Worm (Caenorhabditis elegans) whole organism, young adult: ENCODE data around the gene asns-2.
A peak's percentile ranks its signal among the peaks of the same experiment; 100 is the strongest.

ENCODE experiments used
- B0261.1 ChIP-seq: sonication (generic microtip); optimal IDR thresholded peaks from 2 replicates; lab custom pipeline; 2016; ENCODE audit warnings: mild to moderate bottlenecking, missing genetic modification characterization, moderate library complexity, missing compliant biosample characterization
- D2030.7 ChIP-seq: fragments of 200-800 bp; sonication (Bioruptor generic); IDR thresholded peaks from 2 replicates; pipeline ENCODE4 v1.3.6; 2022; ENCODE audit warnings: missing genetic modification reagents, missing genetic modification characterization, missing compliant biosample characterization
- F57C9.4 ChIP-seq: sonication (generic microtip); optimal IDR thresholded peaks from 2 replicates; lab custom pipeline; 2017; ENCODE audit warnings: mild to moderate bottlenecking, missing genetic modification characterization, missing compliant biosample characterization
- T07F8.4 ChIP-seq: sonication (generic microtip); optimal IDR thresholded peaks from 2 replicates; lab custom pipeline; 2016; ENCODE audit warnings: mild to moderate bottlenecking, missing genetic modification characterization, moderate library complexity, missing compliant biosample characterization
- Y53F4B.3 ChIP-seq: fragments of 200-800 bp; sonication (Bioruptor generic); IDR thresholded peaks from 2 replicates; pipeline ENCODE4 v1.3.6; 2022; ENCODE audit warnings: missing genetic modification reagents, missing genetic modification characterization, missing compliant biosample characterization
- ama-1 ChIP-seq, 3 experiments: fragments of 150-350 bp in 1 of 3; sonication (generic microtip) in 2 of 3; optimal IDR thresholded peaks; 2 replicates each; lab custom pipeline; 2014 to 2018; ENCODE audit warnings: missing biosample characterization in 2 of 3, missing genetic modification characterization in 2 of 3, missing genetic modification reagents in 2 of 3
- aptf-3 ChIP-seq: fragments of 200-800 bp; sonication (Bioruptor generic); IDR thresholded peaks from 2 replicates; pipeline ENCODE4 v1.3.6; 2022; ENCODE audit warnings: missing genetic modification characterization, missing compliant biosample characterization
- cebp-1 ChIP-seq, 2 experiments: fragments of 200-800 bp in 1 of 2; sonication (Bioruptor generic) in 1 of 2; sonication (generic microtip) in 1 of 2; IDR thresholded peaks in 1 of 2; optimal IDR thresholded peaks in 1 of 2; 2 replicates each; pipeline versions ENCODE4 v1.3.6 to Lab custom; 2017 to 2022; ENCODE audit warnings: missing compliant biosample characterization in 2 of 2, missing genetic modification characterization in 2 of 2, mild to moderate bottlenecking in 1 of 2, missing genetic modification reagents in 1 of 2, moderate library complexity in 1 of 2
- ceh-27 ChIP-seq: fragments of 200-800 bp; sonication (Bioruptor generic); optimal IDR thresholded peaks from 2 replicates; lab custom pipeline; 2018; ENCODE audit warnings: mild to moderate bottlenecking, missing genetic modification characterization, moderate library complexity, missing compliant biosample characterization
- chd-7 ChIP-seq: sonication (generic microtip); optimal IDR thresholded peaks from 2 replicates; lab custom pipeline; 2016; ENCODE audit warnings: mild to moderate bottlenecking, missing genetic modification characterization, moderate library complexity, missing compliant biosample characterization
- die-1 ChIP-seq: sonication (generic microtip); optimal IDR thresholded peaks from 2 replicates; lab custom pipeline; 2016; ENCODE audit warnings: missing genotype, mild to moderate bottlenecking, missing genetic modification characterization, missing compliant biosample characterization
- dox-1 ChIP-seq: fragments of 200-800 bp; sonication (Bioruptor generic); IDR thresholded peaks from 2 replicates; pipeline ENCODE4 v1.3.6; 2022; ENCODE audit warnings: missing genetic modification reagents, missing genetic modification characterization, missing compliant biosample characterization
- dpff-1 ChIP-seq: sonication (generic microtip); optimal IDR thresholded peaks from 2 replicates; lab custom pipeline; 2017; ENCODE audit warnings: mild to moderate bottlenecking, missing genetic modification characterization, missing compliant biosample characterization
- ekl-4 ChIP-seq: fragments of 200-800 bp; sonication (Bioruptor generic); IDR thresholded peaks from 2 replicates; pipeline ENCODE4 v1.3.6; 2022; ENCODE audit warnings: missing genetic modification reagents, missing genetic modification characterization, missing compliant biosample characterization
- him-1 ChIP-seq: sonication (generic microtip); optimal IDR thresholded peaks from 2 replicates; lab custom pipeline; 2016; ENCODE audit warnings: missing genotype, missing genetic modification reagents, missing genetic modification characterization, missing compliant biosample characterization
- hlh-26 ChIP-seq: fragments of 200-800 bp; sonication (Bioruptor generic); conservative IDR thresholded peaks from 2 replicates; pipeline ENCODE4 v1.3.6; 2022; ENCODE audit warnings: missing genetic modification reagents, missing genetic modification characterization, missing compliant biosample characterization
- hmg-1.2 ChIP-seq: fragments of 200-800 bp; sonication (Bioruptor generic); IDR thresholded peaks from 2 replicates; pipeline ENCODE4 v1.3.6; 2022; ENCODE audit warnings: missing genetic modification reagents, missing genetic modification characterization, missing compliant biosample characterization
- lag-1 ChIP-seq: fragments of 200-800 bp; sonication (Bioruptor generic); IDR thresholded peaks from 2 replicates; pipeline ENCODE4 v1.3.6; 2022; ENCODE audit warnings: missing genetic modification reagents, missing genetic modification characterization, missing compliant biosample characterization
- let-526 ChIP-seq: fragments of 200-800 bp; sonication (Bioruptor generic); IDR thresholded peaks from 2 replicates; pipeline ENCODE4 v1.3.6; 2022; ENCODE audit warnings: missing genetic modification reagents, missing genetic modification characterization, missing compliant biosample characterization
- lin-26 ChIP-seq: fragments of 200-800 bp; sonication (Bioruptor generic); IDR thresholded peaks from 2 replicates; pipeline ENCODE4 v1.3.6; 2022; ENCODE audit warnings: missing genetic modification reagents, missing genetic modification characterization, missing compliant biosample characterization
- lin-40 ChIP-seq: sonication (generic microtip); optimal IDR thresholded peaks from 2 replicates; lab custom pipeline; 2016; ENCODE audit warnings: missing genetic modification characterization, mild to moderate bottlenecking, missing compliant biosample characterization, missing genotype, missing genetic modification reagents
- lin-54 ChIP-seq: fragments of 200-800 bp; sonication (Bioruptor generic); optimal IDR thresholded peaks from 2 replicates; lab custom pipeline; 2018; ENCODE audit warnings: mild to moderate bottlenecking, missing genetic modification characterization, missing compliant biosample characterization
- lsy-27 ChIP-seq: sonication (generic microtip); optimal IDR thresholded peaks from 2 replicates; lab custom pipeline; 2017; ENCODE audit warnings: missing genetic modification characterization, mild to moderate bottlenecking, missing compliant biosample characterization, antibody characterized with exemption, missing genotype, borderline replicate concordance; ENCODE audit not compliant: insufficient read depth
- madf-3 ChIP-seq: fragments of 200-800 bp; sonication (Bioruptor generic); IDR thresholded peaks from 2 replicates; pipeline ENCODE4 v1.3.6; 2022; ENCODE audit warnings: missing genetic modification reagents, missing genetic modification characterization, missing compliant biosample characterization
- madf-6 ChIP-seq: fragments of 200-800 bp; sonication (Bioruptor generic); IDR thresholded peaks from 2 replicates; pipeline ENCODE4 v1.3.6; 2022; ENCODE audit warnings: missing genetic modification reagents, missing genetic modification characterization, missing compliant biosample characterization
- mcd-1 ChIP-seq: fragments of 200-800 bp; sonication (Bioruptor generic); IDR thresholded peaks from 2 replicates; pipeline ENCODE4 v1.3.6; 2022; ENCODE audit warnings: missing genetic modification reagents, missing genetic modification characterization, missing compliant biosample characterization
- nhr-120 ChIP-seq: fragments of 200-800 bp; sonication (Bioruptor generic); IDR thresholded peaks from 2 replicates; pipeline ENCODE4 v1.3.6; 2022; ENCODE audit warnings: missing genetic modification characterization, missing compliant biosample characterization
- nhr-80 ChIP-seq: sonication (generic microtip); optimal IDR thresholded peaks from 2 replicates; lab custom pipeline; 2016; ENCODE audit warnings: missing genetic modification characterization, missing compliant biosample characterization
- nhr-90 ChIP-seq: sonication (generic microtip); optimal IDR thresholded peaks from 2 replicates; lab custom pipeline; 2016; ENCODE audit warnings: missing genotype, mild to moderate bottlenecking, missing genetic modification characterization, missing compliant biosample characterization
- pbrm-1 ChIP-seq: fragments of 200-800 bp; sonication (Bioruptor generic); IDR thresholded peaks from 2 replicates; pipeline ENCODE4 v1.3.6; 2022; ENCODE audit warnings: missing genetic modification reagents, missing genetic modification characterization, missing compliant biosample characterization
- rec-8 ChIP-seq, 2 experiments: sonication (generic microtip); optimal IDR thresholded peaks; 2 replicates each; lab custom pipeline; 2016; ENCODE audit warnings: mild to moderate bottlenecking in 2 of 2, missing genetic modification characterization in 2 of 2, missing genetic modification reagents in 2 of 2, missing genotype in 2 of 2, missing biosample characterization in 1 of 2, missing compliant biosample characterization in 1 of 2, moderate library complexity in 1 of 2
- repo-1 ChIP-seq: sonication (generic microtip); optimal IDR thresholded peaks from 2 replicates; lab custom pipeline; 2017; ENCODE audit warnings: mild to moderate bottlenecking, missing genetic modification characterization, missing compliant biosample characterization
- rpc-1 ChIP-seq, 2 experiments: fragments of 150-350 bp in 1 of 2; sonication (generic microtip) in 1 of 2; optimal IDR thresholded peaks; 2 replicates each; lab custom pipeline; 2014 to 2018; ENCODE audit warnings: missing biosample characterization in 1 of 2, missing genetic modification characterization in 1 of 2, missing genetic modification reagents in 1 of 2, missing genotype in 1 of 2
- snpc-1.1 ChIP-seq: sonication (generic microtip); optimal IDR thresholded peaks from 2 replicates; lab custom pipeline; 2017; ENCODE audit warnings: missing genetic modification characterization, mild to moderate bottlenecking, missing compliant biosample characterization, antibody characterized with exemption, moderate library complexity, missing genotype, missing genetic modification reagents; ENCODE audit not compliant: insufficient read depth
- snpc-3.4 ChIP-seq: sonication (generic microtip); optimal IDR thresholded peaks from 2 replicates; lab custom pipeline; 2017; ENCODE audit warnings: missing genetic modification characterization, mild to moderate bottlenecking, missing compliant biosample characterization, antibody characterized with exemption, moderate library complexity, missing genotype, missing genetic modification reagents
- snpc-4 ChIP-seq, 5 experiments: fragments of 150-350 bp in 1 of 5; sonication (generic microtip) in 4 of 5; optimal IDR thresholded peaks; 2 replicates each; lab custom pipeline; 2014 to 2018; ENCODE audit warnings: missing genetic modification characterization in 5 of 5, missing biosample characterization in 3 of 5, antibody characterized with exemption in 2 of 5, mild to moderate bottlenecking in 2 of 5, missing compliant biosample characterization in 2 of 5, missing genotype in 2 of 5, moderate library complexity in 2 of 5, missing genetic modification reagents in 1 of 5
- tbp1 ChIP-seq: fragments of 200-800 bp; sonication (Bioruptor generic); optimal IDR thresholded peaks from 2 replicates; lab custom pipeline; 2018; ENCODE audit warnings: mild to moderate bottlenecking, missing genetic modification characterization, missing compliant biosample characterization
- ztf-18 ChIP-seq: sonication (generic microtip); optimal IDR thresholded peaks from 2 replicates; lab custom pipeline; 2016; ENCODE audit warnings: missing genotype, mild to moderate bottlenecking, missing genetic modification characterization, missing compliant biosample characterization

asns-2 gene

ce11 chrX:8796699-8797282 lies 46.0 kb upstream of the asns-2 start, which contains the start of gene R04E5.7:
TSS of gene R04E5.7 (minus strand) at chrX:8797262.
- TF ChIP-seq Y53F4B.3 (GFP tag; lab: Robert Waterston, UW), result no peak
- 0 out of 2 replicates have a peak, but pooled peaks have one; percentile 38 for TF ChIP-seq cebp-1 (GFP tag; IDR thresholded peaks at IDR 0.05; lab: Robert Waterston, UW)
- peak; percentile 37 for TF ChIP-seq cebp-1 (tag; optimal IDR thresholded peaks at IDR 0.05; lab: Kevin White, UChicago)
- peak; percentile 34 for TF ChIP-seq nhr-90
- 0 out of 2 replicates have a peak, but pooled peaks have one; percentile 17 for TF ChIP-seq madf-3 (GFP tag; lab: Robert Waterston, UW)
- peak; percentile 25 for TF ChIP-seq nhr-80 (tag; lab: Kevin White, UChicago)
- TF ChIP-seq snpc-3.4 (tag; lab: Kevin White, UChicago), result no peak
- TF ChIP-seq aptf-3 (GFP tag; lab: Robert Waterston, UW), result no peak
- TF ChIP-seq T07F8.4 (tag; lab: Kevin White, UChicago), result peak; percentile 11
- TF ChIP-seq hmg-1.2 (GFP tag; lab: Robert Waterston, UW), result peak; percentile 64
- no peak for TF ChIP-seq lag-1 (GFP tag; lab: Robert Waterston, UW)
- TF ChIP-seq lsy-27 (tag; lab: Kevin White, UChicago), result no peak
- TF ChIP-seq die-1, result peak; percentile 4
- peak in 1 of 2 experiments; percentile 1 for TF ChIP-seq rec-8 (tag; optimal IDR thresholded peaks at IDR 0.05; lab: Kevin White, UChicago)
- TF ChIP-seq ekl-4, result peak; percentile 58
- no peak for TF ChIP-seq hlh-26 (GFP tag; lab: Robert Waterston, UW)
- no peak for TF ChIP-seq ama-1 (optimal IDR thresholded peaks at IDR 0.05; lab: Kevin White, UChicago)
- TF ChIP-seq ama-1 (GFP tag; optimal IDR thresholded peaks at IDR 0.05; lab: Kevin White, UChicago), result peak in 1 of 2 experiments; percentile 23
- peak; percentile 47 for TF ChIP-seq chd-7 (tag; lab: Kevin White, UChicago)
- TF ChIP-seq let-526, result 0 out of 2 replicates have a peak, but pooled peaks have one; percentile 17
- TF ChIP-seq F57C9.4 (tag; lab: Kevin White, UChicago), result no peak
- peak; percentile 89 for TF ChIP-seq tbp1
- TF ChIP-seq rpc-1 (optimal IDR thresholded peaks at IDR 0.05; lab: Kevin White, UChicago), result peak; percentile 73
- peak; percentile 79 for TF ChIP-seq rpc-1 (tag; optimal IDR thresholded peaks at IDR 0.05; lab: Kevin White, UChicago)
- TF ChIP-seq lin-26 (GFP tag; lab: Robert Waterston, UW), result peak; percentile 78
- peak; percentile 44; the same call in 1 of the 2 replicates for TF ChIP-seq madf-6 (GFP tag; lab: Robert Waterston, UW)
- peak; percentile 44; the same call in 1 of the 2 replicates for TF ChIP-seq mcd-1 (GFP tag; lab: Robert Waterston, UW)
- peak; percentile 67; the same call in 1 of the 2 replicates for TF ChIP-seq D2030.7 (GFP tag; lab: Robert Waterston, UW)
- peak; percentile 45 for TF ChIP-seq snpc-4 (GFP tag; optimal IDR thresholded peaks at IDR 0.05; lab: Kevin White, UChicago)
- peak in 2 of 4 experiments; percentile 7 to 55 for TF ChIP-seq snpc-4 (tag; optimal IDR thresholded peaks at IDR 0.05; lab: Kevin White, UChicago)
- peak; percentile 89 for TF ChIP-seq pbrm-1 (GFP tag; lab: Robert Waterston, UW)
- TF ChIP-seq ceh-27 (GFP tag; lab: Kevin White, UChicago), result peak; percentile 63
- 0 out of 2 replicates have a peak, but pooled peaks have one; percentile 41 for TF ChIP-seq nhr-120 (GFP tag; lab: Robert Waterston, UW)
- no peak for TF ChIP-seq dpff-1
- peak; percentile 74 for TF ChIP-seq B0261.1 (tag; lab: Kevin White, UChicago)
- TF ChIP-seq snpc-1.1 (tag; lab: Kevin White, UChicago), result peak; percentile 9
- TF ChIP-seq lin-40, result peak; percentile 19
- peak; percentile 7 for TF ChIP-seq lin-54
- peak; percentile 26 for TF ChIP-seq ztf-18 (tag; lab: Kevin White, UChicago)
- TF ChIP-seq him-1 (tag; lab: Kevin White, UChicago), result peak; percentile 65
- TF ChIP-seq dox-1 (GFP tag; lab: Robert Waterston, UW), result peak; percentile 66; the same call in 1 of the 2 replicates
- TF ChIP-seq repo-1 (tag; lab: Kevin White, UChicago), result no peak
